Worm (Caenorhabditis elegans) whole organism, young adult: ENCODE measurements around the gene srv-2.

ENCODE experiments used
- B0336.3 ChIP-seq: fragments of 200-800 bp; sonication (Bioruptor generic); IDR thresholded peaks from 2 replicates; pipeline ENCODE4 v1.3.6; 2022; ENCODE audit warnings: missing genetic modification characterization, missing compliant biosample characterization
- C06A6.2 ChIP-seq: fragments of 200-800 bp; sonication (Bioruptor generic); conservative IDR thresholded peaks from 2 replicates; pipeline ENCODE4 v1.3.6; 2022; ENCODE audit warnings: missing genetic modification characterization, missing compliant biosample characterization
- C17E4.6 ChIP-seq: fragments of 200-800 bp; sonication (Bioruptor generic); IDR thresholded peaks from 2 replicates; pipeline ENCODE4 v1.3.6; 2022; ENCODE audit warnings: missing genetic modification reagents, missing genetic modification characterization, missing compliant biosample characterization
- F10E7.11 ChIP-seq: sonication (generic microtip); optimal IDR thresholded peaks from 2 replicates; lab custom pipeline; 2017; ENCODE audit warnings: mild to moderate bottlenecking, missing genetic modification characterization, moderate library complexity, missing compliant biosample characterization
- F22D6.2 ChIP-seq: sonication (generic microtip); optimal IDR thresholded peaks from 2 replicates; lab custom pipeline; 2016; ENCODE audit warnings: mild to moderate bottlenecking, missing genetic modification characterization, missing compliant biosample characterization
- F33H1.4 ChIP-seq: fragments of 200-800 bp; sonication (Bioruptor generic); IDR thresholded peaks from 2 replicates; pipeline ENCODE4 v1.3.6; 2022; ENCODE audit warnings: missing genetic modification reagents, missing genetic modification characterization, missing compliant biosample characterization
- F39B2.1 ChIP-seq: fragments of 200-800 bp; sonication (Bioruptor generic); IDR thresholded peaks from 2 replicates; pipeline ENCODE4 v1.3.6; 2022; ENCODE audit warnings: missing genetic modification reagents, missing genetic modification characterization, missing compliant biosample characterization
- F52B5.7 ChIP-seq: sonication (generic microtip); optimal IDR thresholded peaks from 2 replicates; lab custom pipeline; 2016; ENCODE audit warnings: mild to moderate bottlenecking, missing genetic modification characterization, missing compliant biosample characterization
- F57C9.4 ChIP-seq: sonication (generic microtip); optimal IDR thresholded peaks from 2 replicates; lab custom pipeline; 2017; ENCODE audit warnings: mild to moderate bottlenecking, missing genetic modification characterization, missing compliant biosample characterization
- K12H6.12 ChIP-seq: fragments of 200-800 bp; sonication (Bioruptor generic); optimal IDR thresholded peaks from 2 replicates; lab custom pipeline; 2018; ENCODE audit warnings: mild to moderate bottlenecking, missing genetic modification characterization, missing compliant biosample characterization
- T07F8.4 ChIP-seq: sonication (generic microtip); optimal IDR thresholded peaks from 2 replicates; lab custom pipeline; 2016; ENCODE audit warnings: mild to moderate bottlenecking, missing genetic modification characterization, moderate library complexity, missing compliant biosample characterization
- Y67H2A.10 ChIP-seq: fragments of 200-800 bp; sonication (Bioruptor generic); conservative IDR thresholded peaks from 2 replicates; pipeline ENCODE4 v1.3.6; 2022; ENCODE audit warnings: missing genetic modification reagents, missing genetic modification characterization, missing compliant biosample characterization
- aptf-3 ChIP-seq: fragments of 200-800 bp; sonication (Bioruptor generic); IDR thresholded peaks from 2 replicates; pipeline ENCODE4 v1.3.6; 2022; ENCODE audit warnings: missing genetic modification characterization, missing compliant biosample characterization
- atf-7 ChIP-seq: sonication (generic microtip); optimal IDR thresholded peaks from 2 replicates; lab custom pipeline; 2017; ENCODE audit warnings: mild to moderate bottlenecking, missing genetic modification characterization, missing compliant biosample characterization
- attf-3 ChIP-seq: fragments of 200-800 bp; sonication (Bioruptor generic); conservative IDR thresholded peaks from 2 replicates; pipeline ENCODE4 v1.3.6; 2022; ENCODE audit warnings: missing genetic modification reagents, missing genetic modification characterization, missing compliant biosample characterization
- attf-5 ChIP-seq: fragments of 200-800 bp; sonication (Bioruptor generic); optimal IDR thresholded peaks from 2 replicates; lab custom pipeline; 2018; ENCODE audit warnings: mild to moderate bottlenecking, missing genetic modification characterization, missing compliant biosample characterization
- cebp-1 ChIP-seq, 2 experiments: fragments of 200-800 bp in 1 of 2; sonication (Bioruptor generic) in 1 of 2; sonication (generic microtip) in 1 of 2; IDR thresholded peaks in 1 of 2; optimal IDR thresholded peaks in 1 of 2; 2 replicates each; pipeline versions ENCODE4 v1.3.6 to Lab custom; 2017 to 2022; ENCODE audit warnings: missing compliant biosample characterization in 2 of 2, missing genetic modification characterization in 2 of 2, mild to moderate bottlenecking in 1 of 2, missing genetic modification reagents in 1 of 2, moderate library complexity in 1 of 2
- ceh-27 ChIP-seq: fragments of 200-800 bp; sonication (Bioruptor generic); optimal IDR thresholded peaks from 2 replicates; lab custom pipeline; 2018; ENCODE audit warnings: mild to moderate bottlenecking, missing genetic modification characterization, moderate library complexity, missing compliant biosample characterization
- ceh-79 ChIP-seq: sonication (generic microtip); optimal IDR thresholded peaks from 2 replicates; lab custom pipeline; 2017; ENCODE audit warnings: mild to moderate bottlenecking, missing genetic modification characterization, missing compliant biosample characterization
- chd-7 ChIP-seq: sonication (generic microtip); optimal IDR thresholded peaks from 2 replicates; lab custom pipeline; 2016; ENCODE audit warnings: mild to moderate bottlenecking, missing genetic modification characterization, moderate library complexity, missing compliant biosample characterization
- die-1 ChIP-seq: sonication (generic microtip); optimal IDR thresholded peaks from 2 replicates; lab custom pipeline; 2016; ENCODE audit warnings: missing genotype, mild to moderate bottlenecking, missing genetic modification characterization, missing compliant biosample characterization
- egrh-3 ChIP-seq: fragments of 200-800 bp; sonication (Bioruptor generic); IDR thresholded peaks from 2 replicates; pipeline ENCODE4 v1.3.6; 2022; ENCODE audit warnings: missing genetic modification reagents, missing genetic modification characterization, missing compliant biosample characterization
- gei-17 ChIP-seq: fragments of 200-800 bp; sonication (Bioruptor generic); optimal IDR thresholded peaks from 2 replicates; lab custom pipeline; 2018; ENCODE audit warnings: mild to moderate bottlenecking, missing genetic modification characterization, missing compliant biosample characterization
- hsf-1 ChIP-seq: fragments of 200-800 bp; sonication (Bioruptor generic); IDR thresholded peaks from 2 replicates; pipeline ENCODE4 v1.3.6; 2022; ENCODE audit warnings: missing genetic modification reagents, missing genetic modification characterization, missing compliant biosample characterization
- lin-35 ChIP-seq, 3 experiments: fragments of 150-350 bp in 2 of 3; sonication (generic microtip) in 1 of 3; optimal IDR thresholded peaks; 2 replicates each; lab custom pipeline; 2014 to 2018; ENCODE audit warnings: missing biosample characterization in 3 of 3, missing genetic modification characterization in 3 of 3, missing genetic modification reagents in 3 of 3
- lin-40 ChIP-seq: sonication (generic microtip); optimal IDR thresholded peaks from 2 replicates; lab custom pipeline; 2016; ENCODE audit warnings: missing genetic modification characterization, mild to moderate bottlenecking, missing compliant biosample characterization, missing genotype, missing genetic modification reagents
- lin-54 ChIP-seq: fragments of 200-800 bp; sonication (Bioruptor generic); optimal IDR thresholded peaks from 2 replicates; lab custom pipeline; 2018; ENCODE audit warnings: mild to moderate bottlenecking, missing genetic modification characterization, missing compliant biosample characterization
- lir-1 ChIP-seq: fragments of 200-800 bp; sonication (Bioruptor generic); conservative IDR thresholded peaks from 2 replicates; pipeline ENCODE4 v1.3.6; 2022; ENCODE audit warnings: missing genetic modification reagents, missing genetic modification characterization, missing compliant biosample characterization
- madf-3 ChIP-seq: fragments of 200-800 bp; sonication (Bioruptor generic); IDR thresholded peaks from 2 replicates; pipeline ENCODE4 v1.3.6; 2022; ENCODE audit warnings: missing genetic modification reagents, missing genetic modification characterization, missing compliant biosample characterization
- nfyb-1 ChIP-seq: fragments of 200-800 bp; sonication (Bioruptor generic); IDR thresholded peaks from 2 replicates; pipeline ENCODE4 v1.3.6; 2022; ENCODE audit warnings: missing genetic modification reagents, missing genetic modification characterization, missing compliant biosample characterization
- nhr-120 ChIP-seq: fragments of 200-800 bp; sonication (Bioruptor generic); IDR thresholded peaks from 2 replicates; pipeline ENCODE4 v1.3.6; 2022; ENCODE audit warnings: missing genetic modification characterization, missing compliant biosample characterization
- nhr-80 ChIP-seq: sonication (generic microtip); optimal IDR thresholded peaks from 2 replicates; lab custom pipeline; 2016; ENCODE audit warnings: missing genetic modification characterization, missing compliant biosample characterization
- nhr-90 ChIP-seq: sonication (generic microtip); optimal IDR thresholded peaks from 2 replicates; lab custom pipeline; 2016; ENCODE audit warnings: missing genotype, mild to moderate bottlenecking, missing genetic modification characterization, missing compliant biosample characterization
- pbrm-1 ChIP-seq: fragments of 200-800 bp; sonication (Bioruptor generic); IDR thresholded peaks from 2 replicates; pipeline ENCODE4 v1.3.6; 2022; ENCODE audit warnings: missing genetic modification reagents, missing genetic modification characterization, missing compliant biosample characterization
- pha-4 ChIP-seq: fragments of 150-350 bp; sonication (generic microtip); optimal IDR thresholded peaks from 2 replicates; lab custom pipeline; 2014; ENCODE audit warnings: missing biosample characterization, missing genetic modification reagents, missing genetic modification characterization
- rcor-1 ChIP-seq: fragments of 200-800 bp; sonication (Bioruptor generic); IDR thresholded peaks from 2 replicates; pipeline ENCODE4 v1.3.6; 2022; ENCODE audit warnings: missing genetic modification reagents, missing genetic modification characterization, missing compliant biosample characterization
- snpc-1.1 ChIP-seq: sonication (generic microtip); optimal IDR thresholded peaks from 2 replicates; lab custom pipeline; 2017; ENCODE audit warnings: missing genetic modification characterization, mild to moderate bottlenecking, missing compliant biosample characterization, antibody characterized with exemption, moderate library complexity, missing genotype, missing genetic modification reagents; ENCODE audit not compliant: insufficient read depth
- snpc-1.3 ChIP-seq: sonication (generic microtip); optimal IDR thresholded peaks from 2 replicates; lab custom pipeline; 2017; ENCODE audit warnings: missing genetic modification characterization, mild to moderate bottlenecking, missing compliant biosample characterization, antibody characterized with exemption, moderate library complexity, missing genotype, missing genetic modification reagents; ENCODE audit not compliant: insufficient read depth
- snpc-4 ChIP-seq, 5 experiments: fragments of 150-350 bp in 1 of 5; sonication (generic microtip) in 4 of 5; optimal IDR thresholded peaks; 2 replicates each; lab custom pipeline; 2014 to 2018; ENCODE audit warnings: missing genetic modification characterization in 5 of 5, missing biosample characterization in 3 of 5, antibody characterized with exemption in 2 of 5, mild to moderate bottlenecking in 2 of 5, missing compliant biosample characterization in 2 of 5, missing genotype in 2 of 5, moderate library complexity in 2 of 5, missing genetic modification reagents in 1 of 5
- tbp1 ChIP-seq: fragments of 200-800 bp; sonication (Bioruptor generic); optimal IDR thresholded peaks from 2 replicates; lab custom pipeline; 2018; ENCODE audit warnings: mild to moderate bottlenecking, missing genetic modification characterization, missing compliant biosample characterization
- tlf-1 ChIP-seq: fragments of 200-800 bp; sonication (Bioruptor generic); optimal IDR thresholded peaks from 2 replicates; lab custom pipeline; 2018; ENCODE audit warnings: mild to moderate bottlenecking, missing genetic modification characterization, missing compliant biosample characterization
- unc-62 ChIP-seq: fragments of 150-350 bp; optimal IDR thresholded peaks from 2 replicates; lab custom pipeline; 2014; ENCODE audit warnings: missing biosample characterization, missing genetic modification reagents, missing genetic modification characterization
- zfh-2 ChIP-seq: fragments of 200-800 bp; sonication (Bioruptor generic); conservative IDR thresholded peaks from 2 replicates; pipeline ENCODE4 v1.3.6; 2022; ENCODE audit warnings: missing genetic modification reagents, missing genetic modification characterization, missing compliant biosample characterization
- ztf-6 ChIP-seq: fragments of 200-800 bp; sonication (Bioruptor generic); IDR thresholded peaks from 2 replicates; pipeline ENCODE4 v1.3.6; 2022; ENCODE audit warnings: missing genetic modification reagents, missing genetic modification characterization, missing compliant biosample characterization

The srv-2 gene

ce11 chrII:10551985-10552736 lies 49.9 kb downstream of the srv-2 start (continued):
- peak; percentile 70 for TF ChIP-seq rcor-1
- TF ChIP-seq C17E4.6 (GFP tag; lab: Robert Waterston, UW) = no peak
- peak; percentile 68 for TF ChIP-seq tlf-1 (GFP tag; lab: Kevin White, UChicago)
- no peak for TF ChIP-seq pha-4 (tag; lab: Kevin White, UChicago)
- TF ChIP-seq ceh-27 (GFP tag; lab: Kevin White, UChicago) = peak; percentile 82
- peak; percentile 54 for TF ChIP-seq nhr-80 (tag; lab: Kevin White, UChicago)
- no peak for TF ChIP-seq hsf-1 (GFP tag; lab: Robert Waterston, UW)
- TF ChIP-seq T07F8.4 = peak; percentile 34
- TF ChIP-seq F39B2.1 (GFP tag; lab: Robert Waterston, UW) = no peak
- TF ChIP-seq F22D6.2 (tag; lab: Kevin White, UChicago) = peak; percentile 76
- TF ChIP-seq lin-54 = peak; percentile 47
- TF ChIP-seq F10E7.11 (tag; lab: Kevin White, UChicago) = peak; percentile 66
- peak; percentile 87 for TF ChIP-seq chd-7 (tag; lab: Kevin White, UChicago)
- no peak for TF ChIP-seq cebp-1 (GFP tag; IDR thresholded peaks at IDR 0.05; lab: Robert Waterston, UW)
- peak; percentile 84 for TF ChIP-seq cebp-1 (tag; optimal IDR thresholded peaks at IDR 0.05; lab: Kevin White, UChicago)
- TF ChIP-seq nhr-90 (tag; lab: Kevin White, UChicago) = peak; percentile 73
- TF ChIP-seq egrh-3 (GFP tag; lab: Robert Waterston, UW) = 0 out of 2 replicates have a peak, but pooled peaks have one; percentile 10
- no peak for TF ChIP-seq aptf-3 (GFP tag; lab: Robert Waterston, UW)
- peak; percentile 94 for TF ChIP-seq lin-40 (tag; lab: Kevin White, UChicago)
- peak; percentile 81 for TF ChIP-seq madf-3 (GFP tag; lab: Robert Waterston, UW)
- TF ChIP-seq unc-62 = peak; percentile 51
- TF ChIP-seq C06A6.2 (GFP tag; lab: Robert Waterston, UW) = peak; percentile 76
- peak; percentile 87 for TF ChIP-seq atf-7 (tag; lab: Kevin White, UChicago)
- TF ChIP-seq ztf-6 (GFP tag; lab: Robert Waterston, UW) = 0 out of 2 replicates have a peak, but pooled peaks have one; percentile 20
- no peak for TF ChIP-seq die-1
- TF ChIP-seq gei-17 (GFP tag; lab: Kevin White, UChicago) = peak; percentile 57
- TF ChIP-seq tbp1 (GFP tag; lab: Kevin White, UChicago) = peak; percentile 52
- peak in 1 of 3 experiments; percentile 87 for TF ChIP-seq lin-35 (GFP tag; optimal IDR thresholded peaks at IDR 0.05; lab: Kevin White, UChicago)
- TF ChIP-seq K12H6.12 (tag; lab: Kevin White, UChicago) = peak; percentile 90
- peak; percentile 52 for TF ChIP-seq F52B5.7 (tag; lab: Kevin White, UChicago)
- 0 out of 2 replicates have a peak, but pooled peaks have one; percentile 8 for TF ChIP-seq Y67H2A.10
- no peak for TF ChIP-seq snpc-4 (GFP tag; optimal IDR thresholded peaks at IDR 0.05; lab: Kevin White, UChicago)
- peak in 3 of 4 experiments; percentile 16 to 53 (median 52) for TF ChIP-seq snpc-4 (tag; optimal IDR thresholded peaks at IDR 0.05; lab: Kevin White, UChicago)
- no peak for TF ChIP-seq attf-3 (GFP tag; lab: Robert Waterston, UW)
- TF ChIP-seq lir-1 (GFP tag; lab: Robert Waterston, UW) = 0 out of 2 replicates have a peak, but pooled peaks have one; percentile 49
- TF ChIP-seq pbrm-1 = peak; percentile 45; the same call in 1 of the 2 replicates
- TF ChIP-seq F33H1.4 = 0 out of 2 replicates have a peak, but pooled peaks have one; percentile 8
- peak; percentile 75 for TF ChIP-seq ceh-79 (tag; lab: Kevin White, UChicago)
- peak; percentile 5 for TF ChIP-seq snpc-1.1 (tag; lab: Kevin White, UChicago)
- no peak for TF ChIP-seq snpc-1.3 (tag; lab: Kevin White, UChicago)
- TF ChIP-seq attf-5 (GFP tag; lab: Kevin White, UChicago) = peak; percentile 77
- TF ChIP-seq zfh-2 (GFP tag; lab: Robert Waterston, UW) = peak; percentile 71
- no peak for TF ChIP-seq nhr-120 (GFP tag; lab: Robert Waterston, UW)
- TF ChIP-seq F57C9.4 = no peak
- TF ChIP-seq nfyb-1 = peak; percentile 88
- peak; percentile 80; the same call in 1 of the 2 replicates for TF ChIP-seq B0336.3 (GFP tag; lab: Robert Waterston, UW)
